Worm (Caenorhabditis elegans) whole organism, L4/young adult: ENCODE measurements around the gene fig-1.

Experiments
- dao-5 ChIP-seq: sonication (generic microtip); optimal IDR thresholded peaks from 2 replicates; lab custom pipeline; 2016; ENCODE audit warnings: missing genotype, missing genetic modification characterization, moderate library complexity, missing compliant biosample characterization
- him-1 ChIP-seq: sonication (generic microtip); optimal IDR thresholded peaks from 2 replicates; lab custom pipeline; 2016; ENCODE audit warnings: missing genotype, missing genetic modification reagents, missing genetic modification characterization, missing compliant biosample characterization

DNA sequence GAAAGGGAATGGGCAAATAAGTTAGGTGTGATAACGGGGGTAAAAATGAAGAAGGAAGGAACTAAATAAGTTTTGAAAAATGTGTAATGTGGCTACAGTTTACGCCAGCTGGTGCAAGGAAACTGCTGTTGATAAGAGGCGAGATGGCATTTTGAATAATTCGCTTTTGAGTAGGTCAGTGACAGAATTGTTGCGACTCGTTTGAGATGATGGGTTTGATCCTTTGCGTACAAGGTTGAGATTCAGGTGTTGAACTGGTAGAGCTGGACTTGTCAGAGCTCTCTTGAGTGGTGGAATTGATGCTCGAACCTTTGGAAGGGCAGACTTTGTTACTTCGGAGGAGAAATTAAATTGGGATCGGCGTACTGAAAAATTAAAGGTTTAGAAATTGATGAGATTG lies 30.8 kb upstream of the fig-1 start:
- TF ChIP-seq dao-5 (tag; lab: Kevin White, UChicago) (no peak), him-1 (tag; lab: Kevin White, UChicago) (no peak)
